Fruit fly (Drosophila melanogaster) whole organism, embryonic: Measurements from ENCODE around the gene RluA-1.

Experiments used
- Abd-B ChIP-seq: fragments of 200-800 bp; sonication (Bioruptor generic); optimal IDR thresholded peaks from 2 replicates; lab custom pipeline; 2018; ENCODE audit warnings: missing biosample characterization, mild to moderate bottlenecking, missing genetic modification characterization, moderate library complexity
- B-H2 ChIP-seq: fragments of 200-800 bp; sonication (Bioruptor generic); optimal IDR thresholded peaks from 2 replicates; lab custom pipeline; 2018; ENCODE audit warnings: missing biosample characterization, mild to moderate bottlenecking, missing genetic modification characterization
- CG10267 ChIP-seq: fragments of 200-800 bp; sonication (Bioruptor generic); optimal IDR thresholded peaks from 2 replicates; lab custom pipeline; 2018; ENCODE audit warnings: missing biosample characterization, mild to moderate bottlenecking, missing genetic modification characterization, moderate library complexity
- CG10979 ChIP-seq: fragments of 200-800 bp; sonication (Bioruptor generic); optimal IDR thresholded peaks from 2 replicates; lab custom pipeline; 2018; ENCODE audit warnings: missing biosample characterization, mild to moderate bottlenecking, missing genetic modification characterization, moderate library complexity
- CG11398 ChIP-seq: fragments of 200-800 bp; sonication (Bioruptor generic); optimal IDR thresholded peaks from 2 replicates; lab custom pipeline; 2016; ENCODE audit warnings: missing biosample characterization, missing genetic modification characterization
- CG11560 ChIP-seq: fragments of 200-800 bp; sonication (Bioruptor generic); IDR thresholded peaks from 3 replicates; pipeline ENCODE4 v1.3.6; 2022; ENCODE audit warnings: missing biosample characterization, missing genetic modification characterization
- CG12769 ChIP-seq: fragments of 200-800 bp; sonication (Bioruptor generic); optimal IDR thresholded peaks from 2 replicates; lab custom pipeline; 2019; ENCODE audit warnings: missing biosample characterization, mild to moderate bottlenecking, missing genetic modification characterization, moderate library complexity
- CG14441 ChIP-seq: fragments of 200-800 bp; sonication (Bioruptor generic); IDR thresholded peaks from 2 replicates; pipeline ENCODE4 v1.3.6; 2022; ENCODE audit warnings: missing biosample characterization, missing genetic modification characterization
- CG14667 ChIP-seq: fragments of 200-800 bp; sonication (Bioruptor generic); IDR thresholded peaks from 2 replicates; pipeline ENCODE4 v1.3.6; 2022; ENCODE audit warnings: missing biosample characterization, missing genetic modification characterization
- CG14965 ChIP-seq: fragments of 200-800 bp; sonication (Bioruptor generic); optimal IDR thresholded peaks from 2 replicates; lab custom pipeline; 2016; ENCODE audit warnings: missing biosample characterization, missing genetic modification characterization, borderline replicate concordance
- CG16863 ChIP-seq: fragments of 200-800 bp; sonication (Bioruptor generic); optimal IDR thresholded peaks from 3 replicates; lab custom pipeline; 2016; ENCODE audit warnings: missing biosample characterization, missing genetic modification characterization
- CG17186 ChIP-seq: fragments of 200-800 bp; sonication (Bioruptor generic); optimal IDR thresholded peaks from 3 replicates; lab custom pipeline; 2017; ENCODE audit warnings: missing biosample characterization, missing genetic modification reagents, missing genetic modification characterization
- CG17385 ChIP-seq: fragments of 200-800 bp; sonication (Bioruptor generic); optimal IDR thresholded peaks from 3 replicates; lab custom pipeline; 2018; ENCODE audit warnings: missing biosample characterization, mild to moderate bottlenecking, missing genetic modification characterization
- CG17829 ChIP-seq: fragments of 200-800 bp; optimal IDR thresholded peaks from 2 replicates; lab custom pipeline; 2019; ENCODE audit warnings: missing biosample characterization, mild to moderate bottlenecking, missing genetic modification characterization, moderate library complexity
- CG1792 ChIP-seq: fragments of 200-800 bp; sonication (Bioruptor generic); optimal IDR thresholded peaks from 2 replicates; lab custom pipeline; 2016; ENCODE audit warnings: missing biosample characterization, missing genetic modification characterization
- CG18619 ChIP-seq: fragments of 200-800 bp; sonication (Bioruptor generic); optimal IDR thresholded peaks from 3 replicates; lab custom pipeline; 2017; ENCODE audit warnings: missing biosample characterization, mild to moderate bottlenecking, missing genetic modification characterization
- CG30431 ChIP-seq: fragments of 200-800 bp; sonication (Bioruptor generic); optimal IDR thresholded peaks from 2 replicates; lab custom pipeline; 2017; ENCODE audit warnings: missing biosample characterization, missing genetic modification characterization
- CG33213 ChIP-seq: fragments of 200-800 bp; sonication (Bioruptor generic); optimal IDR thresholded peaks from 3 replicates; lab custom pipeline; 2016; ENCODE audit warnings: missing biosample characterization, missing genetic modification characterization
- CG34224 ChIP-seq: fragments of 200-800 bp; sonication (Bioruptor generic); IDR thresholded peaks from 3 replicates; pipeline ENCODE4 v1.3.6; 2022; ENCODE audit warnings: missing biosample characterization, missing genetic modification characterization; ENCODE audit not compliant: partially characterized antibody
- CG34422 ChIP-seq: fragments of 200-800 bp; sonication (Bioruptor generic); IDR thresholded peaks from 3 replicates; pipeline ENCODE4 v1.3.6; 2022; ENCODE audit warnings: missing biosample characterization, missing genetic modification characterization
- CG6175 ChIP-seq: fragments of 200-800 bp; sonication (Bioruptor generic); IDR thresholded peaks from 3 replicates; pipeline ENCODE4 v1.3.6; 2022; ENCODE audit warnings: missing biosample characterization, missing genetic modification characterization
- CG6689 ChIP-seq: fragments of 200-800 bp; sonication (Bioruptor generic); IDR thresholded peaks from 2 replicates; pipeline ENCODE4 v1.3.6; 2022; ENCODE audit warnings: missing biosample characterization, missing genetic modification characterization
- CG7839 ChIP-seq: fragments of 200-800 bp; sonication (Bioruptor generic); optimal IDR thresholded peaks from 3 replicates; lab custom pipeline; 2018; ENCODE audit warnings: missing biosample characterization, mild to moderate bottlenecking, missing genetic modification characterization, moderate library complexity
- CG8089 ChIP-seq: fragments of 200-800 bp; sonication (Bioruptor generic); optimal IDR thresholded peaks from 3 replicates; lab custom pipeline; 2016; ENCODE audit warnings: missing biosample characterization, missing genetic modification characterization
- CG9609 ChIP-seq: fragments of 200-800 bp; sonication (Bioruptor generic); optimal IDR thresholded peaks from 3 replicates; lab custom pipeline; 2016; ENCODE audit warnings: missing biosample characterization, missing genetic modification characterization
- CTCF ChIP-seq: fragments of 200-800 bp; sonication (Bioruptor generic); optimal IDR thresholded peaks from 2 replicates; lab custom pipeline; 2017; ENCODE audit warnings: missing biosample characterization, mild to moderate bottlenecking, missing genetic modification characterization, moderate library complexity
- Dad ChIP-seq: fragments of 200-800 bp; sonication (Bioruptor generic); optimal IDR thresholded peaks from 3 replicates; lab custom pipeline; 2016; ENCODE audit warnings: missing biosample characterization, missing genetic modification characterization
- ERR ChIP-seq: fragments of 200-800 bp; sonication (Bioruptor generic); optimal IDR thresholded peaks from 2 replicates; lab custom pipeline; 2016; ENCODE audit warnings: missing biosample characterization, missing genetic modification characterization
- Eip74EF ChIP-seq, 2 experiments: fragments of 200-800 bp in 1 of 2; fragments of >200 bp in 1 of 2; sonication (Bioruptor generic) in 1 of 2; optimal IDR thresholded peaks; 2 replicates each; lab custom pipeline; 2017 to 2019; ENCODE audit warnings: missing biosample characterization in 2 of 2, missing genetic modification characterization in 2 of 2, mild to moderate bottlenecking in 1 of 2, moderate library complexity in 1 of 2
- Ets97D ChIP-seq: fragments of 200-800 bp; sonication (Bioruptor generic); optimal IDR thresholded peaks from 3 replicates; lab custom pipeline; 2016; ENCODE audit warnings: missing biosample characterization, missing genetic modification characterization
- Gsc ChIP-seq: fragments of 200-800 bp; sonication (Bioruptor generic); IDR thresholded peaks from 2 replicates; pipeline ENCODE4 v1.3.6; 2022; ENCODE audit warnings: missing biosample characterization, missing genetic modification characterization
- MTF-1 ChIP-seq: fragments of 200-800 bp; sonication (Bioruptor generic); optimal IDR thresholded peaks from 2 replicates; lab custom pipeline; 2018; ENCODE audit warnings: missing biosample characterization, mild to moderate bottlenecking, missing genetic modification characterization, borderline replicate concordance
- Meics ChIP-seq: fragments of 200-800 bp; sonication (Bioruptor generic); optimal IDR thresholded peaks from 2 replicates; lab custom pipeline; 2017; ENCODE audit warnings: missing biosample characterization, mild to moderate bottlenecking, missing genetic modification characterization
- NC2β ChIP-seq: fragments of 200-800 bp; sonication (Bioruptor generic); optimal IDR thresholded peaks from 2 replicates; lab custom pipeline; 2016; ENCODE audit warnings: missing biosample characterization, missing genetic modification characterization
- Oli ChIP-seq: fragments of 200-800 bp; sonication (Bioruptor generic); optimal IDR thresholded peaks from 2 replicates; lab custom pipeline; 2018; ENCODE audit warnings: missing biosample characterization, mild to moderate bottlenecking, missing genetic modification characterization, moderate library complexity
- PHDP ChIP-seq: fragments of 200-800 bp; sonication (Bioruptor generic); optimal IDR thresholded peaks from 3 replicates; lab custom pipeline; 2018; ENCODE audit warnings: missing biosample characterization, mild to moderate bottlenecking, missing genetic modification characterization, moderate library complexity
- Rx ChIP-seq: fragments of 200-800 bp; sonication (Bioruptor generic); IDR thresholded peaks from 2 replicates; pipeline ENCODE4 v1.3.6; 2022; ENCODE audit warnings: missing biosample characterization, missing genetic modification characterization
- Six4 ChIP-seq: fragments of 200-800 bp; sonication (Bioruptor generic); optimal IDR thresholded peaks from 2 replicates; lab custom pipeline; 2016; ENCODE audit warnings: missing biosample characterization, missing genetic modification characterization
- Sox102F ChIP-seq: fragments of 200-800 bp; sonication (Bioruptor generic); optimal IDR thresholded peaks from 2 replicates; lab custom pipeline; 2018; ENCODE audit warnings: missing biosample characterization, mild to moderate bottlenecking, missing genetic modification characterization, moderate library complexity
- Xbp1 ChIP-seq: fragments of 200-800 bp; sonication (Bioruptor generic); optimal IDR thresholded peaks from 3 replicates; lab custom pipeline; 2016; ENCODE audit warnings: missing biosample characterization, mild to moderate bottlenecking, missing genetic modification characterization
- al ChIP-seq: fragments of 200-800 bp; sonication (Bioruptor generic); IDR thresholded peaks from 2 replicates; pipeline ENCODE4 v1.3.6; 2022; ENCODE audit warnings: missing biosample characterization, missing genetic modification characterization
- amos ChIP-seq: fragments of 200-800 bp; sonication (Bioruptor generic); IDR thresholded peaks from 2 replicates; pipeline ENCODE4 v1.3.6; 2022; ENCODE audit warnings: missing biosample characterization, missing genetic modification characterization; ENCODE audit not compliant: partially characterized antibody
- chn ChIP-seq: fragments of 200-800 bp; sonication (Bioruptor generic); optimal IDR thresholded peaks from 2 replicates; lab custom pipeline; 2016; ENCODE audit warnings: missing biosample characterization, missing genetic modification characterization
- ci ChIP-seq: fragments of 200-800 bp; sonication (Bioruptor generic); IDR thresholded peaks from 3 replicates; pipeline ENCODE4 v1.3.6; 2022; ENCODE audit warnings: missing biosample characterization, missing genetic modification characterization
- ftz-f1 ChIP-seq: fragments of 200-800 bp; sonication (Bioruptor generic); optimal IDR thresholded peaks from 2 replicates; lab custom pipeline; 2016; ENCODE audit warnings: missing biosample characterization, missing genetic modification characterization
- hbn ChIP-seq: fragments of 200-800 bp; sonication (Bioruptor generic); IDR thresholded peaks from 2 replicates; pipeline ENCODE4 v1.3.6; 2022; ENCODE audit warnings: missing biosample characterization, missing genetic modification characterization; ENCODE audit not compliant: partially characterized antibody
- pros ChIP-seq: fragments of 200-800 bp; sonication (Bioruptor generic); optimal IDR thresholded peaks from 3 replicates; lab custom pipeline; 2019; ENCODE audit warnings: missing biosample characterization, mild to moderate bottlenecking, missing genetic modification characterization, moderate library complexity
- ranshi ChIP-seq: fragments of 200-800 bp; sonication (Bioruptor generic); IDR thresholded peaks from 2 replicates; pipeline ENCODE4 v1.3.6; 2022; ENCODE audit warnings: missing biosample characterization, missing genetic modification characterization
- sna ChIP-seq: fragments of 200-800 bp; sonication (Bioruptor generic); IDR thresholded peaks from 2 replicates; pipeline ENCODE4 v1.3.6; 2022; ENCODE audit warnings: missing biosample characterization, missing genetic modification characterization; ENCODE audit not compliant: partially characterized antibody
- ssp ChIP-seq: fragments of 200-800 bp; sonication (Bioruptor generic); IDR thresholded peaks from 2 replicates; pipeline ENCODE4 v1.3.6; 2022; ENCODE audit warnings: missing biosample characterization, missing genetic modification characterization
- tx ChIP-seq: fragments of 200-800 bp; sonication (Bioruptor generic); optimal IDR thresholded peaks from 2 replicates; lab custom pipeline; 2016; ENCODE audit warnings: missing biosample characterization, missing genetic modification characterization

The RluA-1 gene

dm6 chr2L:10466865-10467270 lies 7.3 kb downstream of the RluA-1 start (continued):
- TF ChIP-seq Xbp1 (GFP tag; lab: Kevin White, UChicago) (peak; percentile 60), CG17385 (GFP tag; lab: Kevin White, UChicago) (peak; percentile 42), CG6689 (GFP tag; lab: Robert Waterston, UW) (peak; percentile 84), CG18619 (GFP tag; lab: Kevin White, UChicago) (peak; percentile 49), PHDP (peak; percentile 13), al (GFP tag; lab: Robert Waterston, UW) (peak; percentile 4; the same call in 1 of the 2 replicates), Gsc (GFP tag; lab: Robert Waterston, UW) (peak; percentile 49), CG34224 (GFP tag; lab: Robert Waterston, UW) (no peak), CG8089 (GFP tag; lab: Kevin White, UChicago) (peak; percentile 22), ERR (GFP tag; lab: Kevin White, UChicago) (no peak), pros (GFP tag; lab: Kevin White, UChicago) (no peak), CG11560 (tag; lab: Robert Waterston, UW) (no peak), CG10267 (tag; lab: Kevin White, UChicago) (peak; percentile 58), ci (GFP tag; lab: Robert Waterston, UW) (no peak), MTF-1 (GFP tag; lab: Kevin White, UChicago) (no peak), CG34422 (GFP tag; lab: Robert Waterston, UW) (0 out of 3 replicates have a peak, but pooled peaks have one; percentile 27), CG33213 (GFP tag; lab: Kevin White, UChicago) (peak; percentile 36), CG9609 (GFP tag; lab: Kevin White, UChicago) (peak; percentile 39), Ets97D (peak; percentile 4), ftz-f1 (GFP tag; lab: Kevin White, UChicago) (no peak), Oli (tag; lab: Kevin White, UChicago) (peak; percentile 76), Rx (GFP tag; lab: Robert Waterston, UW) (peak; percentile 26; the same call in 1 of the 2 replicates), CG11398 (peak; percentile 21), Eip74EF (GFP tag; optimal IDR thresholded peaks at IDR 0.05; lab: Kevin White, UChicago) (peak in 1 of 2 experiments; percentile 65), hbn (GFP tag; lab: Robert Waterston, UW) (no peak), CG6175 (GFP tag; lab: Robert Waterston, UW) (peak; percentile 14; the same call in 1 of the 3 replicates), ssp (peak; percentile 64; the same call in 1 of the 2 replicates)

- TF ChIP-seq CG12769 (tag; lab: Kevin White, UChicago), result no peak
- no peak for TF ChIP-seq B-H2 (GFP tag; lab: Kevin White, UChicago)
- TF ChIP-seq CG14441, result no peak
- no peak for TF ChIP-seq ranshi (GFP tag; lab: Robert Waterston, UW)
- no peak for TF ChIP-seq Six4 (GFP tag; lab: Kevin White, UChicago)
- no peak for TF ChIP-seq Dad (GFP tag; lab: Kevin White, UChicago)
- TF ChIP-seq CG14667 (GFP tag; lab: Robert Waterston, UW), result no peak
- no peak for TF ChIP-seq sna (GFP tag; lab: Robert Waterston, UW)
- no peak for TF ChIP-seq Sox102F (GFP tag; lab: Kevin White, UChicago)
- no peak for TF ChIP-seq chn
- no peak for TF ChIP-seq CG7839 (tag; lab: Kevin White, UChicago)
- no peak for TF ChIP-seq tx (GFP tag; lab: Kevin White, UChicago)
- peak; percentile 80 for TF ChIP-seq CTCF
- no peak for TF ChIP-seq Abd-B (GFP tag; lab: Kevin White, UChicago)
- TF ChIP-seq CG17829 (tag; lab: Kevin White, UChicago), result no peak
- TF ChIP-seq amos, result no peak
- peak; percentile 56 for TF ChIP-seq CG10979 (tag; lab: Kevin White, UChicago)
- TF ChIP-seq CG16863 (GFP tag; lab: Kevin White, UChicago), result no peak
- no peak for TF ChIP-seq CG30431 (GFP tag; lab: Kevin White, UChicago)
- TF ChIP-seq CG17186 (GFP tag; lab: Kevin White, UChicago), result no peak
- TF ChIP-seq NC2β, result no peak
- TF ChIP-seq CG1792 (GFP tag; lab: Kevin White, UChicago), result no peak
- no peak for TF ChIP-seq Meics
- peak; percentile 88 for TF ChIP-seq CG14965 (GFP tag; lab: Kevin White, UChicago)
Observed at dm6 chr2L:10458979-10459378, 15.2 kb downstream of the RluA-1 start.
